Worm (Caenorhabditis elegans) whole organism, dauer: Measurements from ENCODE around the gene noa-1.

ENCODE experiments used
- unc-62 ChIP-seq: sonication (generic microtip); optimal IDR thresholded peaks from 2 replicates; lab custom pipeline; 2017; ENCODE audit warnings: missing biosample characterization, missing genetic modification reagents, missing genetic modification characterization

Gene noa-1

DNA sequence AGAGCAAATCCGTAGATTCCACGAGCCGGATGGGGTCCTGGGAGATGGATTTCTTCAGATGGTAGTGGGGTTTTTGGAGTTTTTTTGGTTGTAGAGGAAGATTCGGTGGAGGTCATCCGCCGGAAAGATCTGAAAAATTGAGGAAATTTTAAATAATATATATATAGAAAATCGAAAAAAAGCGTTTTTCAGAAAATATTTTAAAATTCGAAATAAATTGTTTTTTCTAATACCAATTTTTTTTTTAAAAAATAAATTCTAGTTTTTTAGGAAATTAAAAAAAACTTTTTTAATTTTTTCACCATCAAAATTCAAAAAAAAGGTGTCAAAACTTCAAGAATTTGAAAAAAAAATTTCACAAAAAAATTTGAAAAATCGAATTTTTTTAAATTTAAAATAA is at the start of gene noa-1, which contains the start of gene Y48E1B.17:
Gene noa-1 (minus strand): TSS at position 101 of the 400 bp plus-strand sequence.
Gene Y48E1B.17 (minus strand): TSS at position 129 of the 400 bp plus-strand sequence.
- no peak for TF ChIP-seq unc-62 (GFP tag; lab: Kevin White, UChicago)

DNA sequence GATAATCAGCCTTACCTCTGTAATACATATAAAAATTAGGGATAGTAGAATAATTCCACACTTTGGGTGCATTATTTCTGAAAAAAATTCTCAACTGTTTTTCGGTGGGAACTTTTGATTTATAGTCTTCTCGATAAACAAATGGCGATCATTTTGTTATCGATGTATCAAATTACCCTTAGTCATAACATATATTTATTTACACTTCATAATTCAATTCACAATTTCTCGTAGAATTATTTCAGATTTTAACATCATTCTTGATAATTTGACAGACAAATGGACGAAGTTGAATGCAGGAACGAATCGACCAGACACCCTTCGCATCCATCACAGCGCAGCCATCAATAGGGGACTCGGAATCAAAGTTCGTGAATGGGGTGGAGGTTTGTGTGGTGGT is 49.6 kb upstream of the noa-1 start, which contains the start of gene clec-145:
Gene clec-145 (minus strand): TSS at position 101 of the 400 bp plus-strand sequence.
- TF ChIP-seq unc-62 (GFP tag; lab: Kevin White, UChicago) = no peak

DNA sequence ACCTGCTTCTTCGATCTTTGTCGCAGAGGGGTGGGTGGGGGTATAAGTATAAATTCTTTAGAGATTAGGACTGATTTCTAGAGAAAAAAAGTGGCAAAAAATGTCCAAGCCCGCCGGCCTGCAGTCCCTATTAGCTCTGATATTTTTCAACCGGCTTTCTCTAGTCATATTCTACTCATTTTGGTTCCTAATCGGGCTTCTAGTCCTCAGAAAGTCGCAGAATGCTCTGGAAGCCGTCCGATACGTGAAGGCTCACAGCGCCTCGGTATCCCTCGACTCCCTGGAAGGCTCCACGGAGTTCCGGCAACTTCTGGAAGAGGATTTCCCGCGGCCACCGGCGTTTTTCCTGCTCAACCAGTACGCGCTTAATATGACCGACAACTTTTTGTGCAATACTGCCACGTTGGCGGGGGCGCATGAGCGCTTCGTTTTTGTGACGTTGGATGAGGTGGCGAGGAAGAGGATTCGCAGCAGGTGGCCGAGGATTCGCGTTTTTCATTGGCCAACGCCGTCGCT is 44.9 kb upstream of the noa-1 start, which contains the start of gene Y48E1B.8:
Gene Y48E1B.8 (plus strand): TSS at position 51 of the 516 bp plus-strand sequence.
- no peak for TF ChIP-seq unc-62 (GFP tag; lab: Kevin White, UChicago)

- TF ChIP-seq unc-62 (GFP tag; lab: Kevin White, UChicago) = no peak
Observed at ce11 chrII:13575018-13575948, 34.4 kb upstream of the noa-1 start, which contains the start of the genes mrpl-37 and lin-38. mrpl-37 (minus strand) TSS chrII:13575068. lin-38 (plus strand) TSS chrII:13575925.

DNA sequence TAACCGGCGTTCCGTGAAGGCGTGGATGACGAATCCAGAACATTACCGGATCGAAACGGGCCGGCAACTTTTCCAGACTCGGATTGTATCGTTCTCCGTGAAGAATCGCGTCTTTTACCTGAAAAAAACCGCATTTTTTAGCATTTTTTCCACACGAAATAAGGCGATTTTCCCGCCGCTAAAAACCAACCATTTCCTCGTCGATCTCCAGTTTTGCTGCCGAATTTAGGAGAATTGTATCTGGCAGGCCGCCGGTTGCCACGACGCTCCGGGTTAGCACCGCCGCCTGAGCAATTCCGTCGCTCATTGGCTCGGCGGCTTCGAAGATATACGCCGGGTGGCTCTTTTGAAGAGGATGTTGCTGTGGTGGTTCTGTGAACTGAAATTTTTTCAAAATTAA is 33.5 kb upstream of the noa-1 start:
- no peak for TF ChIP-seq unc-62 (GFP tag; lab: Kevin White, UChicago)

- TF ChIP-seq unc-62 (GFP tag; lab: Kevin White, UChicago) = no peak
Observed at ce11 chrII:13567871-13568270, 27.0 kb upstream of the noa-1 start, which contains the start of gene Y48E1B.3. Y48E1B.3 (minus strand) TSS chrII:13567971.

DNA sequence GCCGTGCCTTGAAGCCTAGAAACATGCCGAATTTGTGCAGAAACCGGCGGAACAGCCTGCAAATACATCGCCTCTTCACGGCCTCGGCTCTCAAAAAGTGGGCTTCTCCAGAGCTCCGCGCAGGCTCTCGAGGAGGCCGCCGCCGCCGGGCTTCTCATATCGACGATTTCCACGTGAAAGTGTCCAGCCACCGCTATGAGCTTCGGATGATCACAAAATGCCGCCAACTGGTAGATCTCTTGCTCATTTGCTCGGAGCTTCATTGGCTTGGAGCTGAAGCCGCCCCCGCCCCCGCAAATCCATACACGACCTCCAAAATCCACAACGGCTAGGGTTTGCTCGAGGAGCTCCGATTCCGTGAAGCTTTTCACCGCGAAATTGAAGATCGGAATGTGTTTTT is 19.7 kb upstream of the noa-1 start:
- TF ChIP-seq unc-62 (GFP tag; lab: Kevin White, UChicago) = no peak

ce11 chrII:13547545-13547944 is 6.7 kb upstream of the noa-1 start, which contains the start of gene ddl-2:
ddl-2 (minus strand) TSS chrII:13547645.
- no peak for TF ChIP-seq unc-62 (GFP tag; lab: Kevin White, UChicago)

DNA sequence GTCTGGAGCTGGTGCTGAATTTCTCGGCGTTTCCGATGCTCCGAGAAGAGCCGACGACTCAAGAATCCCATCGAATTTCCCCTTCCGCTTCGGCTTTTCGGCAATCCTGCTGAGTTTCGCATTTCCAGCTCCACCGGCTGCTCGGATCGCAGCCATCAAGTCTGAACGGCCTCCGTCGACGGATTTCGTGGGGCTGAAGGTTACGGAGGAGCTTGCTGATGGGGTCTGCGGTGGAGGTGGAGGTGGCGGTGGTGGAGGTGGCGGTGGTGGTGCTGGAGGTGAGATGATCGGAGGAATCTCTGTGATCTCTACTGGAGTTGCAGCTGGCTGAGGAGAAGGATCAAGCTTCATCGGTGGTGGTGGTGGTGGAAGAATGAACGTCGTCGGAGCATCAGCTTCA is 2.1 kb upstream of the noa-1 start:
- no peak for TF ChIP-seq unc-62 (GFP tag; lab: Kevin White, UChicago)

ce11 chrII:13531118-13531517 is 9.7 kb downstream of the noa-1 start, which contains the start of gene snx-14:
snx-14 (minus strand) TSS chrII:13531218.
- TF ChIP-seq unc-62 (GFP tag; lab: Kevin White, UChicago) = no peak

- no peak for TF ChIP-seq unc-62 (GFP tag; lab: Kevin White, UChicago)
Observed at ce11 chrII:13530657-13531056, 10.2 kb downstream of the noa-1 start.

- no peak for TF ChIP-seq unc-62 (GFP tag; lab: Kevin White, UChicago)
Observed at ce11 chrII:13529131-13529530, 11.7 kb downstream of the noa-1 start.

ce11 chrII:13521977-13522404 is 18.9 kb downstream of the noa-1 start:
- no peak for TF ChIP-seq unc-62 (GFP tag; lab: Kevin White, UChicago)

- no peak for TF ChIP-seq unc-62 (GFP tag; lab: Kevin White, UChicago)
Observed at ce11 chrII:13521179-13521616, 19.7 kb downstream of the noa-1 start.

DNA sequence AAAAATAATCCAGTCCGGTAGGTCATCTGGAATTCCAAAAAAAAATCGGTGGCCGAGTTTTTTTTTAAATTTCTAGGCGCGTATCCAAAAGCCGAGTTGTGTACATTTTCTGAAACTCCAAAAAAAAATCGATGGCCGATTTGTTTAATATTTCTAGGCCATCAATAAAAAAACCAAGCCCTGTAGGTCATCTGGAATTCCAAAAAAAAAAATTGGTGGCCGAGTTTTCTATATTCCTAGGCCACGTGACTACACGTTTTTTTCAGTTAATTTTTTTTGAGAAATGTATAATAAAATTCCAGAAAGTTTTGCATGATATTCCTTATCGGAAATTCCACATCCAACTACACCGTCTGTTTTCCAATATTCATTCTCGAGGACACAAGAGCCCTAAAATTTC is 23.3 kb downstream of the noa-1 start, which contains the start of gene sre-45:
Gene sre-45 (plus strand): TSS at position 301 of the 400 bp plus-strand sequence.
- TF ChIP-seq unc-62 (GFP tag; lab: Kevin White, UChicago) = no peak

DNA sequence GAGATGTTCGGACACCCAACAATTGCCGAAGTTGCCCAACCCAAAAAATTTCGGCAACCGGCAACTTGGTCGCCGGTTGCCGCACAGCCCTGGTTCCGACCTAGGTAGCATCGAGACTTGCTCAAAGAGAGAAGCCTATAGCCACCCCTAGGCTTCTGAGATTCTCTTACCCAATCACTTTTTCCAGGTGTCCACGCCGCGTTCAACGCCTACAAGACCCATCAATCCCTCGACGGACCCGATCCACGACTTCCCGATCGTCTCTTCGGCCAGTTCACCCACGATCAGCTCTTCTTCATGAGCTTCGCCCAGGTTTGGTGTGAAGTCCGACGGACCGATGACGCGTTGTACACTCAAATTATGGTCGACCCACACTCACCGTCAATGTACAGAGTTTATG is 25.0 kb downstream of the noa-1 start:
- no peak for TF ChIP-seq unc-62 (GFP tag; lab: Kevin White, UChicago)
